Worm (Caenorhabditis elegans) whole organism, L4/young adult: ENCODE data around the gene Y27F2A.6.

Source experiments
- W03F9.2 ChIP-seq: fragments of 150-350 bp; optimal IDR thresholded peaks from 2 replicates; lab custom pipeline; 2014; ENCODE audit warnings: missing biosample characterization, missing genetic modification characterization
- dao-5 ChIP-seq: sonication (generic microtip); optimal IDR thresholded peaks from 2 replicates; lab custom pipeline; 2016; ENCODE audit warnings: missing genotype, missing genetic modification characterization, moderate library complexity, missing compliant biosample characterization

ce11 chrII:3230422-3230821 lies 47.2 kb upstream of the Y27F2A.6 start, which contains the start of gene srh-297:
- TF ChIP-seq W03F9.2 (tag; lab: Kevin White, UChicago) (no peak), dao-5 (tag; lab: Kevin White, UChicago) (no peak)
